Worm (Caenorhabditis elegans) whole organism, L4 larva: Measurements from ENCODE around the gene F23H11.2.

ENCODE experiments used
- F26F4.8 ChIP-seq: fragments of 200-800 bp; sonication (Bioruptor generic); conservative IDR thresholded peaks from 2 replicates; pipeline ENCODE4 v1.3.6; 2022; ENCODE audit warnings: missing genetic modification characterization, missing compliant biosample characterization
- T20F7.1 ChIP-seq: fragments of 200-800 bp; sonication (Bioruptor generic); optimal IDR thresholded peaks from 2 replicates; lab custom pipeline; 2018; ENCODE audit warnings: mild to moderate bottlenecking, missing genetic modification characterization, missing compliant biosample characterization
- Y48G9A.11 ChIP-seq: fragments of 200-800 bp; sonication (Bioruptor generic); IDR thresholded peaks from 2 replicates; pipeline ENCODE4 v1.3.6; 2022; ENCODE audit warnings: missing genetic modification reagents, missing genetic modification characterization, missing compliant biosample characterization
- ZK337.2 ChIP-seq: fragments of 200-800 bp; sonication (Bioruptor generic); IDR thresholded peaks from 2 replicates; pipeline ENCODE4 v1.3.6; 2022; ENCODE audit warnings: missing genetic modification reagents, missing genetic modification characterization, missing compliant biosample characterization
- ZK546.5 ChIP-seq, 2 experiments: sonication (generic microtip); optimal IDR thresholded peaks; 2 replicates each; lab custom pipeline; 2017; ENCODE audit warnings: missing biosample characterization in 2 of 2, missing genetic modification characterization in 2 of 2
- aly-2 ChIP-seq: sonication (generic microtip); optimal IDR thresholded peaks from 2 replicates; lab custom pipeline; 2018; ENCODE audit warnings: missing biosample characterization, missing genetic modification characterization
- ceh-20 ChIP-seq: fragments of 200-800 bp; sonication (Bioruptor generic); IDR thresholded peaks from 2 replicates; pipeline ENCODE4 v1.3.6; 2022; ENCODE audit warnings: missing genetic modification reagents, missing genetic modification characterization, missing compliant biosample characterization
- ceh-62 ChIP-seq: sonication (generic microtip); optimal IDR thresholded peaks from 2 replicates; lab custom pipeline; 2017; ENCODE audit warnings: missing biosample characterization, missing genetic modification characterization
- ces-1 ChIP-seq: fragments of 150-350 bp; sonication (generic microtip); optimal IDR thresholded peaks from 4 replicates; lab custom pipeline; 2014; ENCODE audit warnings: missing biosample characterization, missing genetic modification reagents, missing genetic modification characterization
- ctbp-1 ChIP-seq: fragments of 200-800 bp; sonication (Bioruptor generic); IDR thresholded peaks from 2 replicates; pipeline ENCODE4 v1.3.6; 2022; ENCODE audit warnings: missing genetic modification reagents, missing genetic modification characterization, missing compliant biosample characterization
- daf-16 ChIP-seq, 3 experiments: sonication (generic microtip); optimal IDR thresholded peaks; 2 replicates each; lab custom pipeline; 2016 to 2017; ENCODE audit warnings: missing genetic modification characterization in 3 of 3, missing genetic modification reagents in 3 of 3, mild to moderate bottlenecking in 2 of 3, missing compliant biosample characterization in 2 of 3, missing biosample characterization in 1 of 3, moderate library complexity in 1 of 3
- daf-19 ChIP-seq: fragments of 200-800 bp; sonication (Bioruptor generic); conservative IDR thresholded peaks from 2 replicates; pipeline ENCODE4 v1.3.6; 2022; ENCODE audit warnings: missing genetic modification characterization, missing compliant biosample characterization
- daf-8 ChIP-seq: fragments of 200-800 bp; sonication (Bioruptor generic); IDR thresholded peaks from 2 replicates; pipeline ENCODE4 v1.3.6; 2022; ENCODE audit warnings: missing genetic modification characterization, missing compliant biosample characterization
- dmd-6 ChIP-seq: fragments of 200-800 bp; sonication (Bioruptor generic); IDR thresholded peaks from 2 replicates; pipeline ENCODE4 v1.3.6; 2022; ENCODE audit warnings: missing genetic modification reagents, missing genetic modification characterization, missing compliant biosample characterization
- duxl-1 ChIP-seq: sonication (generic microtip); optimal IDR thresholded peaks from 2 replicates; lab custom pipeline; 2016; ENCODE audit warnings: mild to moderate bottlenecking, missing genetic modification characterization, moderate library complexity, missing compliant biosample characterization; ENCODE audit not compliant: poor library complexity
- fkh-10 ChIP-seq: fragments of 150-350 bp; optimal IDR thresholded peaks from 2 replicates; lab custom pipeline; 2014; ENCODE audit warnings: missing biosample characterization, missing genetic modification reagents, missing genetic modification characterization
- hif-1 ChIP-seq, 2 experiments: sonication (generic microtip); optimal IDR thresholded peaks; 2 replicates each; lab custom pipeline; 2016 to 2017; ENCODE audit warnings: missing compliant biosample characterization in 2 of 2, missing genetic modification characterization in 2 of 2, missing genetic modification reagents in 2 of 2, missing genotype in 2 of 2, mild to moderate bottlenecking in 1 of 2
- hlh-30 ChIP-seq: sonication (generic microtip); optimal IDR thresholded peaks from 2 replicates; lab custom pipeline; 2017; ENCODE audit warnings: antibody characterized with exemption, mild to moderate bottlenecking, missing genetic modification characterization, missing compliant biosample characterization; ENCODE audit not compliant: insufficient read depth
- lim-7 ChIP-seq: fragments of 200-800 bp; sonication (Bioruptor generic); IDR thresholded peaks from 2 replicates; pipeline ENCODE4 v1.3.6; 2022; ENCODE audit warnings: missing genetic modification characterization, missing compliant biosample characterization
- lin-13 ChIP-seq: fragments of 150-350 bp; optimal IDR thresholded peaks from 2 replicates; lab custom pipeline; 2014; ENCODE audit warnings: missing biosample characterization, missing genetic modification reagents, missing genetic modification characterization
- lin-15B ChIP-seq: fragments of 150-350 bp; sonication (generic microtip); optimal IDR thresholded peaks from 3 replicates; lab custom pipeline; 2014; ENCODE audit warnings: missing biosample characterization, missing genetic modification characterization
- lin-38 ChIP-seq: fragments of 200-800 bp; sonication (Bioruptor generic); IDR thresholded peaks from 2 replicates; pipeline ENCODE4 v1.3.6; 2022; ENCODE audit warnings: missing genetic modification reagents, missing genetic modification characterization, missing compliant biosample characterization
- lir-3 ChIP-seq: sonication (generic microtip); optimal IDR thresholded peaks from 2 replicates; lab custom pipeline; 2016; ENCODE audit warnings: mild to moderate bottlenecking, missing genetic modification characterization, missing compliant biosample characterization
- lsy-2 ChIP-seq, 2 experiments: fragments of 150-350 bp in 1 of 2; sonication (generic microtip) in 1 of 2; optimal IDR thresholded peaks; 2 replicates each; lab custom pipeline; 2014 to 2017; ENCODE audit warnings: missing biosample characterization in 2 of 2, missing genetic modification characterization in 2 of 2
- mxl-3 ChIP-seq: fragments of 200-800 bp; sonication (Bioruptor generic); optimal IDR thresholded peaks from 2 replicates; lab custom pipeline; 2018; ENCODE audit warnings: mild to moderate bottlenecking, missing genetic modification characterization, missing compliant biosample characterization
- nhr-102 ChIP-seq: sonication (generic microtip); optimal IDR thresholded peaks from 2 replicates; lab custom pipeline; 2016; ENCODE audit warnings: mild to moderate bottlenecking, missing genetic modification characterization, moderate library complexity, missing compliant biosample characterization
- nhr-111 ChIP-seq: fragments of 200-800 bp; sonication (Bioruptor generic); optimal IDR thresholded peaks from 2 replicates; lab custom pipeline; 2018; ENCODE audit warnings: mild to moderate bottlenecking, missing genetic modification characterization, missing compliant biosample characterization
- nhr-25 ChIP-seq: sonication (generic microtip); optimal IDR thresholded peaks from 2 replicates; lab custom pipeline; 2017; ENCODE audit warnings: missing genetic modification characterization, mild to moderate bottlenecking, missing compliant biosample characterization, antibody characterized with exemption, moderate library complexity, borderline replicate concordance; ENCODE audit not compliant: insufficient read depth
- nhr-41 ChIP-seq: fragments of 200-800 bp; sonication (Bioruptor generic); IDR thresholded peaks from 2 replicates; pipeline ENCODE4 v1.3.6; 2022; ENCODE audit warnings: missing genetic modification reagents, missing genetic modification characterization, missing compliant biosample characterization
- nhr-6 ChIP-seq: fragments of 150-350 bp; optimal IDR thresholded peaks from 2 replicates; lab custom pipeline; 2014; ENCODE audit warnings: missing biosample characterization, missing genetic modification characterization
- pha-4 ChIP-seq, 2 experiments: fragments of 150-350 bp in 1 of 2; fragments of 200-800 bp in 1 of 2; sonication (Bioruptor generic) in 1 of 2; IDR thresholded peaks in 1 of 2; optimal IDR thresholded peaks in 1 of 2; 2 replicates each; pipeline versions ENCODE4 v1.3.6 to Lab custom; 2014 to 2022; ENCODE audit warnings: missing genetic modification characterization in 2 of 2, missing genetic modification reagents in 2 of 2, missing biosample characterization in 1 of 2, missing compliant biosample characterization in 1 of 2
- set-16 ChIP-seq: fragments of 200-800 bp; sonication (Bioruptor generic); IDR thresholded peaks from 2 replicates; pipeline ENCODE4 v1.3.6; 2022; ENCODE audit warnings: missing genetic modification reagents, missing genetic modification characterization, missing compliant biosample characterization
- snpc-4 ChIP-seq: fragments of 150-350 bp; optimal IDR thresholded peaks from 2 replicates; lab custom pipeline; 2014; ENCODE audit warnings: missing biosample characterization, missing genetic modification characterization
- tra-1 ChIP-seq: fragments of 200-800 bp; sonication (Bioruptor generic); IDR thresholded peaks from 2 replicates; pipeline ENCODE4 v1.3.6; 2022; ENCODE audit warnings: missing genetic modification reagents, missing genetic modification characterization, missing compliant biosample characterization
- unc-130 ChIP-seq: sonication (generic microtip); optimal IDR thresholded peaks from 2 replicates; lab custom pipeline; 2016; ENCODE audit warnings: missing genetic modification reagents, missing genetic modification characterization, missing compliant biosample characterization
- unc-39 ChIP-seq: sonication (generic microtip); optimal IDR thresholded peaks from 2 replicates; lab custom pipeline; 2017; ENCODE audit warnings: missing biosample characterization, missing genetic modification characterization
- unc-62 ChIP-seq, 3 experiments: fragments of 150-350 bp in 1 of 3; sonication (generic microtip); optimal IDR thresholded peaks in 2 of 3; peaks in 1 of 3; 1 replicate in 1 of 3; 2 replicates in 2 of 3; lab custom pipeline; 2014 to 2017; ENCODE audit warnings: missing biosample characterization in 3 of 3, missing genetic modification characterization in 3 of 3, missing genetic modification reagents in 3 of 3, missing genotype in 1 of 3
- zag-1 ChIP-seq: fragments of 150-350 bp; optimal IDR thresholded peaks from 2 replicates; lab custom pipeline; 2014; ENCODE audit warnings: missing biosample characterization, missing genetic modification characterization
- zfp-2 ChIP-seq: sonication (generic microtip); optimal IDR thresholded peaks from 2 replicates; lab custom pipeline; 2016; ENCODE audit warnings: mild to moderate bottlenecking, missing genetic modification characterization, missing compliant biosample characterization
- ztf-7 ChIP-seq: fragments of 150-350 bp; optimal IDR thresholded peaks from 2 replicates; lab custom pipeline; 2014; ENCODE audit warnings: missing biosample characterization, missing genetic modification characterization

F23H11.2 gene

DNA sequence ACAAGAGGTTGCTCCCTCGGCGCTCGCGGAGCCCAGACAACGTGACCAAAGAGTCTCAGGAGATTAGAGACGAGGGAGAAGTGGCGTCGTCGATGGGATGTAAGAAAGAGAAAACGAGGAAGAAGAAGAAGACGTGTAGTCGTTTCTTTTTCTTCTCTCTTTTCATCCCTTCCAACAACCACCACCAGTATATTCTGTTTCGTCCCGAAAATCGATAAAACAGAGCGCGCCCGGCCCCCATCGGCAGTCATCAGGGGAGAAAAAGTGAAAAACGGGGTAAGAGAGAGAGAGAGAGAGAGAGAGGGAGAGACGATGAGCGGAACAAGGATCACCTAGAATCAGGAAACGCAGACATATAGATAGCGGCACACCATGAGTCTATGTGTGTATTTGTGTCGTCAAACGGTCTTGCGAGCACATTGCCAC is 7.7 kb upstream of the F23H11.2 start (continued):
- TF ChIP-seq hif-1 (tag; optimal IDR thresholded peaks at IDR 0.05; lab: Kevin White, UChicago) = peak in 1 of 2 experiments; percentile 65
- peak; percentile 7 for TF ChIP-seq ztf-7 (tag; lab: Kevin White, UChicago)

ce11 chrIII:888983-889549 is 6.5 kb upstream of the F23H11.2 start:
- TF ChIP-seq set-16 (GFP tag; lab: Robert Waterston, UW) (no peak), fkh-10 (no peak), aly-2 (tag; lab: Kevin White, UChicago) (no peak), nhr-111 (GFP tag; lab: Kevin White, UChicago) (no peak), ceh-62 (no peak), daf-8 (GFP tag; lab: Robert Waterston, UW) (no peak), tra-1 (GFP tag; lab: Robert Waterston, UW) (no peak), nhr-41 (GFP tag; lab: Robert Waterston, UW) (no peak), lim-7 (GFP tag; lab: Robert Waterston, UW) (no peak), nhr-102 (tag; lab: Kevin White, UChicago) (no peak), unc-130 (GFP tag; lab: Kevin White, UChicago) (no peak), lin-38 (GFP tag; lab: Robert Waterston, UW) (peak; percentile 44), T20F7.1 (peak; percentile 23), ztf-7 (tag; lab: Kevin White, UChicago) (no peak), snpc-4 (no peak), duxl-1 (tag; lab: Kevin White, UChicago) (no peak), lin-13 (GFP tag; lab: Kevin White, UChicago) (no peak), ZK337.2 (GFP tag; lab: Robert Waterston, UW) (no peak), unc-39 (tag; lab: Kevin White, UChicago) (no peak), zag-1 (tag; lab: Kevin White, UChicago) (no peak), lsy-2 (tag; optimal IDR thresholded peaks at IDR 0.05; lab: Kevin White, UChicago) (peak in 1 of 2 experiments; percentile 52), ceh-20 (GFP tag; lab: Robert Waterston, UW) (no peak), ctbp-1 (GFP tag; lab: Robert Waterston, UW) (no peak), lin-15B (tag; lab: Kevin White, UChicago) (no peak), lir-3 (no peak), F26F4.8 (no peak), unc-62 (GFP tag; optimal IDR thresholded peaks at IDR 0.05 in 1 of 2; lab: Kevin White, UChicago) (no peak), unc-62 (tag; optimal IDR thresholded peaks at IDR 0.05; lab: Kevin White, UChicago) (no peak), hlh-30 (tag; lab: Kevin White, UChicago) (peak; percentile 50), ZK546.5 (tag; optimal IDR thresholded peaks at IDR 0.05; lab: Kevin White, UChicago) (no peak), ces-1 (no peak), dmd-6 (GFP tag; lab: Robert Waterston, UW) (no peak), pha-4 (GFP tag; IDR thresholded peaks at IDR 0.05; lab: Robert Waterston, UW) (no peak), pha-4 (tag; optimal IDR thresholded peaks at IDR 0.05; lab: Kevin White, UChicago) (no peak), nhr-6 (tag; lab: Kevin White, UChicago) (no peak), daf-19 (GFP tag; lab: Robert Waterston, UW) (no peak), Y48G9A.11 (GFP tag; lab: Robert Waterston, UW) (no peak), mxl-3 (GFP tag; lab: Kevin White, UChicago) (no peak), zfp-2 (no peak), daf-16 (GFP tag; optimal IDR thresholded peaks at IDR 0.05; lab: Kevin White, UChicago) (no peak), daf-16 (tag; optimal IDR thresholded peaks at IDR 0.05; lab: Kevin White, UChicago) (peak; percentile 26), nhr-25 (tag; lab: Kevin White, UChicago) (no peak)
- TF ChIP-seq, all 104 proteins: peak for 5
